Fruit fly (Drosophila melanogaster) whole organism, embryonic: ENCODE results near the gene Cpr11A.
A peak's percentile ranks its signal among the peaks of the same experiment; 100 is the strongest.

Experiments
- Aef1 ChIP-seq: fragments of 200-800 bp; sonication (Bioruptor generic); IDR thresholded peaks from 3 replicates; pipeline ENCODE4 v1.3.6; 2022; ENCODE audit warnings: missing biosample characterization, missing genetic modification characterization
- Bteb2 ChIP-seq: fragments of 200-800 bp; sonication (Bioruptor generic); optimal IDR thresholded peaks from 2 replicates; lab custom pipeline; 2016; ENCODE audit warnings: missing biosample characterization, missing genetic modification characterization
- CG10959 ChIP-seq: fragments of 200-800 bp; sonication (Bioruptor generic); IDR thresholded peaks from 2 replicates; pipeline ENCODE4 v1.3.6; 2022; ENCODE audit warnings: missing biosample characterization, missing genetic modification characterization
- CG11093 ChIP-seq: fragments of 200-800 bp; sonication (Bioruptor generic); IDR thresholded peaks from 3 replicates; pipeline ENCODE4 v1.3.6; 2022; ENCODE audit warnings: missing biosample characterization, missing genetic modification characterization
- CG12236 ChIP-seq: fragments of 200-800 bp; sonication (Bioruptor generic); optimal IDR thresholded peaks from 2 replicates; lab custom pipeline; 2016; ENCODE audit warnings: missing biosample characterization, missing genetic modification characterization
- CG14710 ChIP-seq: fragments of 200-800 bp; sonication (Bioruptor generic); optimal IDR thresholded peaks from 3 replicates; lab custom pipeline; 2019; ENCODE audit warnings: missing biosample characterization, mild to moderate bottlenecking, missing genetic modification characterization, moderate library complexity
- CG1602 ChIP-seq: fragments of 200-800 bp; sonication (Bioruptor generic); optimal IDR thresholded peaks from 3 replicates; lab custom pipeline; 2016; ENCODE audit warnings: missing biosample characterization, missing genetic modification characterization
- CG16779 ChIP-seq: fragments of 200-800 bp; sonication (Bioruptor generic); IDR thresholded peaks from 2 replicates; pipeline ENCODE4 v1.3.6; 2022; ENCODE audit warnings: missing biosample characterization, missing genetic modification characterization
- CG16815 ChIP-seq: fragments of 200-800 bp; sonication (Bioruptor generic); optimal IDR thresholded peaks from 3 replicates; lab custom pipeline; 2017; ENCODE audit warnings: missing biosample characterization, mild to moderate bottlenecking, missing genetic modification characterization
- CG17568 ChIP-seq: fragments of 200-800 bp; sonication (Bioruptor generic); optimal IDR thresholded peaks from 2 replicates; lab custom pipeline; 2018; ENCODE audit warnings: missing biosample characterization, mild to moderate bottlenecking, missing genetic modification characterization, moderate library complexity
- CG18262 ChIP-seq: fragments of 200-800 bp; optimal IDR thresholded peaks from 3 replicates; lab custom pipeline; 2019; ENCODE audit warnings: missing biosample characterization, mild to moderate bottlenecking, missing genetic modification characterization, moderate library complexity
- CG2116 ChIP-seq: fragments of 200-800 bp; sonication (Bioruptor generic); optimal IDR thresholded peaks from 3 replicates; lab custom pipeline; 2018; ENCODE audit warnings: missing biosample characterization, mild to moderate bottlenecking, missing genetic modification characterization
- CG2712 ChIP-seq: fragments of 200-800 bp; optimal IDR thresholded peaks from 3 replicates; lab custom pipeline; 2019; ENCODE audit warnings: missing biosample characterization, mild to moderate bottlenecking, missing genetic modification characterization, moderate library complexity
- CG30403 ChIP-seq: fragments of 200-800 bp; sonication (Bioruptor generic); optimal IDR thresholded peaks from 3 replicates; lab custom pipeline; 2016; ENCODE audit warnings: missing biosample characterization, missing genetic modification characterization
- CG30431 ChIP-seq: fragments of 200-800 bp; sonication (Bioruptor generic); optimal IDR thresholded peaks from 2 replicates; lab custom pipeline; 2017; ENCODE audit warnings: missing biosample characterization, missing genetic modification characterization
- CG31441 ChIP-seq: fragments of 200-800 bp; sonication (Bioruptor generic); IDR thresholded peaks from 2 replicates; pipeline ENCODE4 v1.3.6; 2022; ENCODE audit warnings: missing biosample characterization, missing genetic modification characterization
- CG3847 ChIP-seq: fragments of 200-800 bp; sonication (Bioruptor generic); IDR thresholded peaks from 2 replicates; pipeline ENCODE4 v1.3.6; 2022; ENCODE audit warnings: missing biosample characterization, missing genetic modification characterization
- CG6791 ChIP-seq: fragments of 200-800 bp; sonication (Bioruptor generic); IDR thresholded peaks from 3 replicates; pipeline ENCODE4 v1.3.6; 2022; ENCODE audit warnings: missing biosample characterization, missing genetic modification characterization; ENCODE audit not compliant: partially characterized antibody
- CG7556 ChIP-seq: fragments of 200-800 bp; sonication (Bioruptor generic); optimal IDR thresholded peaks from 2 replicates; lab custom pipeline; 2017; ENCODE audit warnings: missing biosample characterization, mild to moderate bottlenecking, missing genetic modification characterization
- CG7928 ChIP-seq: fragments of 200-800 bp; sonication (Bioruptor generic); optimal IDR thresholded peaks from 2 replicates; lab custom pipeline; 2017; ENCODE audit warnings: missing biosample characterization, mild to moderate bottlenecking, missing genetic modification characterization
- CG9932 ChIP-seq: fragments of 200-800 bp; sonication (Bioruptor generic); IDR thresholded peaks from 2 replicates; pipeline ENCODE4 v1.3.6; 2022; ENCODE audit warnings: missing biosample characterization, missing genetic modification characterization
- CkIIα-i1 ChIP-seq: fragments of 200-800 bp; sonication (Bioruptor generic); IDR thresholded peaks from 2 replicates; pipeline ENCODE4 v1.3.6; 2022; ENCODE audit warnings: missing biosample characterization, missing genetic modification characterization
- CoRest ChIP-seq: fragments of 200-800 bp; sonication (Bioruptor generic); optimal IDR thresholded peaks from 3 replicates; lab custom pipeline; 2018; ENCODE audit warnings: missing biosample characterization, mild to moderate bottlenecking, missing genetic modification characterization, moderate library complexity
- CrebB ChIP-seq: fragments of 200-800 bp; sonication (Bioruptor generic); optimal IDR thresholded peaks from 3 replicates; lab custom pipeline; 2018; ENCODE audit warnings: missing biosample characterization, mild to moderate bottlenecking, missing genetic modification characterization
- Ets65A ChIP-seq: fragments of 200-800 bp; sonication (Bioruptor generic); peaks from one replicate; lab custom pipeline; 2016; ENCODE audit warnings: missing biosample characterization, missing genetic modification characterization
- H2.0 ChIP-seq: fragments of 200-800 bp; sonication (Bioruptor generic); IDR thresholded peaks from 2 replicates; pipeline ENCODE4 v1.3.6; 2022; ENCODE audit warnings: missing biosample characterization, missing genetic modification characterization
- HLH3B ChIP-seq: fragments of 200-800 bp; sonication (Bioruptor generic); IDR thresholded peaks from 2 replicates; pipeline ENCODE4 v1.3.6; 2022; ENCODE audit warnings: missing biosample characterization, missing genetic modification characterization
- HLH4C ChIP-seq: fragments of 200-800 bp; sonication (Bioruptor generic); IDR thresholded peaks from 3 replicates; pipeline ENCODE4 v1.3.6; 2022; ENCODE audit warnings: missing biosample characterization, missing genetic modification characterization; ENCODE audit not compliant: partially characterized antibody
- Hmr ChIP-seq: fragments of 200-800 bp; sonication (Bioruptor generic); optimal IDR thresholded peaks from 3 replicates; lab custom pipeline; 2017; ENCODE audit warnings: mild to moderate bottlenecking, missing biosample characterization, missing genetic modification reagents, missing genetic modification characterization
- Meics ChIP-seq: fragments of 200-800 bp; sonication (Bioruptor generic); optimal IDR thresholded peaks from 2 replicates; lab custom pipeline; 2017; ENCODE audit warnings: missing biosample characterization, mild to moderate bottlenecking, missing genetic modification characterization
- Myb ChIP-seq: fragments of 200-800 bp; sonication (Bioruptor generic); optimal IDR thresholded peaks from 2 replicates; lab custom pipeline; 2016; ENCODE audit warnings: missing biosample characterization, missing genetic modification characterization
- Scr ChIP-seq: fragments of 200-800 bp; sonication (Bioruptor generic); IDR thresholded peaks from 2 replicates; pipeline ENCODE4 v1.3.6; 2022; ENCODE audit warnings: missing biosample characterization, missing genetic modification characterization; ENCODE audit not compliant: partially characterized antibody
- Sox102F ChIP-seq: fragments of 200-800 bp; sonication (Bioruptor generic); optimal IDR thresholded peaks from 2 replicates; lab custom pipeline; 2018; ENCODE audit warnings: missing biosample characterization, mild to moderate bottlenecking, missing genetic modification characterization, moderate library complexity
- Sry-δ ChIP-seq: fragments of 200-800 bp; sonication (Bioruptor generic); optimal IDR thresholded peaks from 2 replicates; lab custom pipeline; 2016; ENCODE audit warnings: missing biosample characterization, missing genetic modification characterization
- bbx ChIP-seq: fragments of 200-800 bp; sonication (Bioruptor generic); IDR thresholded peaks from 2 replicates; pipeline ENCODE4 v1.3.6; 2022; ENCODE audit warnings: missing biosample characterization, missing genetic modification characterization; ENCODE audit not compliant: partially characterized antibody
- cad ChIP-seq: fragments of >200 bp; optimal IDR thresholded peaks from 2 replicates; lab custom pipeline; 2017; ENCODE audit warnings: missing biosample characterization, missing genetic modification characterization
- chm ChIP-seq: fragments of 200-800 bp; sonication (Bioruptor generic); IDR thresholded peaks from 2 replicates; pipeline ENCODE4 v1.3.6; 2022; ENCODE audit warnings: missing biosample characterization, missing genetic modification characterization
- ci ChIP-seq: fragments of 200-800 bp; sonication (Bioruptor generic); IDR thresholded peaks from 3 replicates; pipeline ENCODE4 v1.3.6; 2022; ENCODE audit warnings: missing biosample characterization, missing genetic modification characterization
- dan ChIP-seq: fragments of 200-800 bp; sonication (Bioruptor generic); IDR thresholded peaks from 2 replicates; pipeline ENCODE4 v1.3.6; 2022; ENCODE audit warnings: missing biosample characterization, missing genetic modification characterization
- dmrt11E ChIP-seq: fragments of 200-800 bp; sonication (Bioruptor generic); optimal IDR thresholded peaks from 3 replicates; lab custom pipeline; 2018; ENCODE audit warnings: missing biosample characterization, mild to moderate bottlenecking, missing genetic modification characterization, moderate library complexity
- ind ChIP-seq: fragments of 200-800 bp; sonication (Bioruptor generic); optimal IDR thresholded peaks from 3 replicates; lab custom pipeline; 2016; ENCODE audit warnings: missing biosample characterization, missing genetic modification characterization
- ken ChIP-seq: fragments of 200-800 bp; sonication (Bioruptor generic); IDR thresholded peaks from 3 replicates; pipeline ENCODE4 v1.3.6; 2022; ENCODE audit warnings: missing biosample characterization, missing genetic modification characterization
- knrl ChIP-seq: fragments of 200-800 bp; sonication (Bioruptor generic); IDR thresholded peaks from 3 replicates; pipeline ENCODE4 v1.3.6; 2022; ENCODE audit warnings: missing biosample characterization, missing genetic modification characterization; ENCODE audit not compliant: partially characterized antibody
- maf-S ChIP-seq: fragments of 200-800 bp; sonication (Bioruptor generic); optimal IDR thresholded peaks from 2 replicates; lab custom pipeline; 2016; ENCODE audit warnings: missing biosample characterization, missing genetic modification characterization
- mld ChIP-seq: fragments of 200-800 bp; sonication (Bioruptor generic); IDR thresholded peaks from 3 replicates; pipeline ENCODE4 v1.3.6; 2022; ENCODE audit warnings: missing biosample characterization, missing genetic modification characterization; ENCODE audit not compliant: partially characterized antibody
- nmo ChIP-seq: fragments of 200-800 bp; sonication (Bioruptor generic); optimal IDR thresholded peaks from 2 replicates; lab custom pipeline; 2018; ENCODE audit warnings: missing biosample characterization, mild to moderate bottlenecking, missing genetic modification characterization, moderate library complexity
- ranshi ChIP-seq: fragments of 200-800 bp; sonication (Bioruptor generic); IDR thresholded peaks from 2 replicates; pipeline ENCODE4 v1.3.6; 2022; ENCODE audit warnings: missing biosample characterization, missing genetic modification characterization
- row ChIP-seq: fragments of 200-800 bp; sonication (Bioruptor generic); IDR thresholded peaks from 3 replicates; pipeline ENCODE4 v1.3.6; 2022; ENCODE audit warnings: missing biosample characterization, missing genetic modification characterization
- zen2 ChIP-seq: fragments of 200-800 bp; sonication (Bioruptor generic); IDR thresholded peaks from 3 replicates; pipeline ENCODE4 v1.3.6; 2022; ENCODE audit warnings: missing biosample characterization, missing genetic modification characterization; ENCODE audit not compliant: partially characterized antibody
- zfh1 ChIP-seq: fragments of 200-800 bp; sonication (Bioruptor generic); IDR thresholded peaks from 3 replicates; pipeline ENCODE4 v1.3.6; 2022; ENCODE audit warnings: missing biosample characterization, missing genetic modification characterization

Cpr11A gene

dm6 chrX:12496930-12497329, 10.2 kb downstream of the Cpr11A start, which contains the start of gene mdu (continued):
- peak; percentile 37; the same call in 1 of the 2 replicates for TF ChIP-seq CG31441
- TF ChIP-seq zfh1 (GFP tag; lab: Robert Waterston, UW), result 0 out of 3 replicates have a peak, but pooled peaks have one; percentile 15
- peak; percentile 26 for TF ChIP-seq Meics
- TF ChIP-seq chm (GFP tag; lab: Robert Waterston, UW), result peak; percentile 54
- peak; percentile 31 for TF ChIP-seq CG7556
- peak; percentile 71; the same call in 1 of the 2 replicates for TF ChIP-seq bbx (GFP tag; lab: Robert Waterston, UW)
- peak; percentile 61 for TF ChIP-seq nmo (GFP tag; lab: Kevin White, UChicago)
- TF ChIP-seq dmrt11E (tag; lab: Kevin White, UChicago), result peak; percentile 21
- TF ChIP-seq CG14710 (tag; lab: Kevin White, UChicago), result peak; percentile 31
- TF ChIP-seq CG2712 (tag; lab: Kevin White, UChicago), result peak; percentile 35
- TF ChIP-seq ci (GFP tag; lab: Robert Waterston, UW), result 0 out of 3 replicates have a peak, but pooled peaks have one; percentile 36
- no peak for TF ChIP-seq CG16779 (GFP tag; lab: Robert Waterston, UW)
- peak; percentile 8 for TF ChIP-seq Sox102F (GFP tag; lab: Kevin White, UChicago)
- peak; percentile 84 for TF ChIP-seq CG7928
- peak; percentile 3 for TF ChIP-seq CG16815 (GFP tag; lab: Kevin White, UChicago)
- TF ChIP-seq CG12236 (GFP tag; lab: Kevin White, UChicago), result no peak
- TF ChIP-seq Myb (GFP tag; lab: Kevin White, UChicago), result peak; percentile 61
- TF ChIP-seq dan (GFP tag; lab: Robert Waterston, UW), result no peak
- TF ChIP-seq HLH4C (GFP tag; lab: Robert Waterston, UW), result peak; percentile 40; the same call in 2 of the 3 replicates
- no peak for TF ChIP-seq H2.0 (GFP tag; lab: Robert Waterston, UW)
- TF ChIP-seq CG18262 (tag; lab: Kevin White, UChicago), result peak; percentile 33
- no peak for TF ChIP-seq HLH3B (GFP tag; lab: Robert Waterston, UW)
- TF ChIP-seq knrl (GFP tag; lab: Robert Waterston, UW), result 0 out of 3 replicates have a peak, but pooled peaks have one; percentile 47
- peak; percentile 15 for TF ChIP-seq Hmr
- no peak for TF ChIP-seq CkIIα-i1 (GFP tag; lab: Robert Waterston, UW)
- peak; percentile 48 for TF ChIP-seq ind (GFP tag; lab: Kevin White, UChicago)
- no peak for TF ChIP-seq CG11093 (GFP tag; lab: Robert Waterston, UW)
- TF ChIP-seq ken, result no peak
- peak; percentile 38; the same call in 1 of the 2 replicates for TF ChIP-seq ranshi
- 0 out of 3 replicates have a peak, but pooled peaks have one; percentile 6 for TF ChIP-seq zen2 (GFP tag; lab: Robert Waterston, UW)
- TF ChIP-seq CG2116 (GFP tag; lab: Kevin White, UChicago), result peak; percentile 60
- 0 out of 3 replicates have a peak, but pooled peaks have one; percentile 21 for TF ChIP-seq mld
- TF ChIP-seq CoRest, result peak; percentile 71
- no peak for TF ChIP-seq maf-S (GFP tag; lab: Kevin White, UChicago)
- no peak for TF ChIP-seq CG17568 (GFP tag; lab: Kevin White, UChicago)
- TF ChIP-seq CG6791 (GFP tag; lab: Robert Waterston, UW), result peak; percentile 65; the same call in 2 of the 3 replicates
- peak; percentile 54 for TF ChIP-seq CG3847 (GFP tag; lab: Robert Waterston, UW)
- TF ChIP-seq CG1602 (GFP tag; lab: Kevin White, UChicago), result peak; percentile 5
- TF ChIP-seq CG30431 (GFP tag; lab: Kevin White, UChicago), result no peak
- peak; percentile 19; the same call in 1 of the 2 replicates for TF ChIP-seq Scr (GFP tag; lab: Robert Waterston, UW)
- no peak for TF ChIP-seq cad (GFP tag; lab: Kevin White, UChicago)
- TF ChIP-seq row, result peak; percentile 81
- no peak for TF ChIP-seq CrebB
- TF ChIP-seq Sry-δ (GFP tag; lab: Kevin White, UChicago), result peak; percentile 30
- TF ChIP-seq CG10959 (GFP tag; lab: Robert Waterston, UW), result no peak
- peak; percentile 59 for TF ChIP-seq CG9932 (GFP tag; lab: Robert Waterston, UW)
- peak; percentile 31; the same call in 1 of the 3 replicates for TF ChIP-seq Aef1 (GFP tag; lab: Robert Waterston, UW)
- peak; percentile 19 for TF ChIP-seq Ets65A
- TF ChIP-seq Bteb2, result no peak
- TF ChIP-seq CG30403 (GFP tag; lab: Kevin White, UChicago), result peak; percentile 59
